Fruit fly (Drosophila melanogaster) whole organism, pupa: ENCODE measurements around the gene alt.

Source experiments
- CG12605 ChIP-seq: fragments of 200-800 bp; sonication (Bioruptor generic); IDR thresholded peaks from 2 replicates; pipeline ENCODE4 v1.3.6; 2022; ENCODE audit warnings: missing biosample characterization, missing genetic modification characterization
- CG32121 ChIP-seq: fragments of 200-800 bp; sonication (Bioruptor generic); IDR thresholded peaks from 2 replicates; pipeline ENCODE4 v1.3.6; 2022; ENCODE audit warnings: missing biosample characterization, missing genetic modification characterization
- CG8159 ChIP-seq: fragments of 200-800 bp; sonication (Bioruptor generic); optimal IDR thresholded peaks from 3 replicates; lab custom pipeline; 2018; ENCODE audit warnings: missing biosample characterization, mild to moderate bottlenecking, missing genetic modification characterization, moderate library complexity
- EcR ChIP-seq: fragments of 200-800 bp; sonication (Bioruptor generic); optimal IDR thresholded peaks from 3 replicates; lab custom pipeline; 2019; ENCODE audit warnings: missing biosample characterization, missing genetic modification characterization, mild to moderate bottlenecking, moderate library complexity, missing genetic modification reagents
- Pif1B ChIP-seq: fragments of 200-800 bp; sonication (Bioruptor generic); optimal IDR thresholded peaks from 3 replicates; lab custom pipeline; 2016; ENCODE audit warnings: missing biosample characterization, missing genetic modification characterization
- gl ChIP-seq: fragments of 200-800 bp; sonication (Bioruptor generic); optimal IDR thresholded peaks from 2 replicates; lab custom pipeline; 2018; ENCODE audit warnings: missing biosample characterization, mild to moderate bottlenecking, missing genetic modification characterization
- rn ChIP-seq: fragments of 200-800 bp; sonication (Bioruptor generic); IDR thresholded peaks from 2 replicates; pipeline ENCODE4 v1.3.6; 2022; ENCODE audit warnings: missing biosample characterization, missing genetic modification characterization

- TF ChIP-seq gl (no peak), CG32121 (GFP tag; lab: Robert Waterston, UW) (no peak), rn (GFP tag; lab: Robert Waterston, UW) (no peak), CG12605 (GFP tag; lab: Robert Waterston, UW) (no peak), CG8159 (tag; lab: Kevin White, UChicago) (no peak), Pif1B (GFP tag; lab: Kevin White, UChicago) (no peak), EcR (GFP tag; lab: Kevin White, UChicago) (peak; percentile 85)
Measured at dm6 chr3R:17681611-17682243, 588 bp downstream of the alt start.
